Fruit fly (Drosophila melanogaster) whole organism, embryonic: ENCODE results near the gene CG46308.

Source experiments
- Ada2b ChIP-seq: fragments of 200-800 bp; sonication (Bioruptor generic); IDR thresholded peaks from 2 replicates; pipeline ENCODE4 v1.3.6; 2022; ENCODE audit warnings: missing biosample characterization, missing genetic modification characterization
- CG12659 ChIP-seq: fragments of 200-800 bp; sonication (Bioruptor generic); optimal IDR thresholded peaks from 3 replicates; lab custom pipeline; 2017; ENCODE audit warnings: mild to moderate bottlenecking, missing biosample characterization, missing genetic modification reagents, missing genetic modification characterization
- CG2120 ChIP-seq: fragments of 200-800 bp; sonication (Bioruptor generic); optimal IDR thresholded peaks from 3 replicates; lab custom pipeline; 2016; ENCODE audit warnings: missing biosample characterization, missing genetic modification characterization
- CG31224 ChIP-seq: fragments of 200-800 bp; sonication (Bioruptor generic); IDR thresholded peaks from 2 replicates; pipeline ENCODE4 v1.3.6; 2022; ENCODE audit warnings: missing biosample characterization, missing genetic modification characterization
- CG31365 ChIP-seq: fragments of 200-800 bp; sonication (Bioruptor generic); optimal IDR thresholded peaks from 2 replicates; lab custom pipeline; 2018; ENCODE audit warnings: missing biosample characterization, mild to moderate bottlenecking, missing genetic modification characterization
- CG3281 ChIP-seq: fragments of 200-800 bp; sonication (Bioruptor generic); optimal IDR thresholded peaks from 3 replicates; lab custom pipeline; 2017; ENCODE audit warnings: missing biosample characterization, mild to moderate bottlenecking, missing genetic modification characterization
- CG33213 ChIP-seq: fragments of 200-800 bp; sonication (Bioruptor generic); optimal IDR thresholded peaks from 3 replicates; lab custom pipeline; 2016; ENCODE audit warnings: missing biosample characterization, missing genetic modification characterization
- CG34376 ChIP-seq: fragments of 200-800 bp; sonication (Bioruptor generic); optimal IDR thresholded peaks from 2 replicates; lab custom pipeline; 2018; ENCODE audit warnings: missing biosample characterization, mild to moderate bottlenecking, missing genetic modification characterization
- CG4854 ChIP-seq: fragments of 200-800 bp; sonication (Bioruptor generic); optimal IDR thresholded peaks from 2 replicates; lab custom pipeline; 2016; ENCODE audit warnings: missing biosample characterization, missing genetic modification characterization, inconsistent platforms
- CG6854 ChIP-seq: fragments of 200-800 bp; sonication (Bioruptor generic); optimal IDR thresholded peaks from 3 replicates; lab custom pipeline; 2017; ENCODE audit warnings: missing biosample characterization, mild to moderate bottlenecking, missing genetic modification characterization
- CG7271 ChIP-seq: fragments of 200-800 bp; sonication (Bioruptor generic); optimal IDR thresholded peaks from 2 replicates; lab custom pipeline; 2018; ENCODE audit warnings: missing biosample characterization, mild to moderate bottlenecking, missing genetic modification characterization, moderate library complexity
- CG7839 ChIP-seq: fragments of 200-800 bp; sonication (Bioruptor generic); optimal IDR thresholded peaks from 3 replicates; lab custom pipeline; 2018; ENCODE audit warnings: missing biosample characterization, mild to moderate bottlenecking, missing genetic modification characterization, moderate library complexity
- CG8281 ChIP-seq: fragments of 200-800 bp; sonication (Bioruptor generic); optimal IDR thresholded peaks from 2 replicates; lab custom pipeline; 2018; ENCODE audit warnings: missing biosample characterization, mild to moderate bottlenecking, missing genetic modification characterization, moderate library complexity
- D19B ChIP-seq: fragments of 200-800 bp; sonication (Bioruptor generic); optimal IDR thresholded peaks from 2 replicates; lab custom pipeline; 2017; ENCODE audit warnings: missing biosample characterization, mild to moderate bottlenecking, missing genetic modification characterization
- Dbx ChIP-seq: fragments of 200-800 bp; sonication (Bioruptor generic); IDR thresholded peaks from 3 replicates; pipeline ENCODE4 v1.3.6; 2022; ENCODE audit warnings: missing biosample characterization, missing genetic modification characterization
- Dip2 ChIP-seq: fragments of 200-800 bp; sonication (Bioruptor generic); IDR thresholded peaks from 2 replicates; pipeline ENCODE4 v1.3.6; 2022; ENCODE audit warnings: missing biosample characterization, missing genetic modification characterization
- Dip3 ChIP-seq: fragments of 200-800 bp; sonication (Bioruptor generic); optimal IDR thresholded peaks from 3 replicates; lab custom pipeline; 2016; ENCODE audit warnings: missing biosample characterization, missing genetic modification characterization
- Drgx ChIP-seq: fragments of 200-800 bp; sonication (Bioruptor generic); IDR thresholded peaks from 2 replicates; pipeline ENCODE4 v1.3.6; 2022; ENCODE audit warnings: missing biosample characterization, missing genetic modification characterization
- ERR ChIP-seq: fragments of 200-800 bp; sonication (Bioruptor generic); optimal IDR thresholded peaks from 2 replicates; lab custom pipeline; 2016; ENCODE audit warnings: missing biosample characterization, missing genetic modification characterization
- GATAe ChIP-seq: fragments of 200-800 bp; sonication (Bioruptor generic); conservative IDR thresholded peaks from 2 replicates; pipeline ENCODE4 v1.3.6; 2022; ENCODE audit warnings: missing biosample characterization, missing genetic modification characterization
- Hr78 ChIP-seq, 2 experiments: fragments of 200-800 bp in 1 of 2; fragments of >200 bp in 1 of 2; sonication (Bioruptor generic) in 1 of 2; optimal IDR thresholded peaks; 2 replicates each; lab custom pipeline; 2017 to 2019; ENCODE audit warnings: missing biosample characterization in 2 of 2, missing genetic modification characterization in 2 of 2, mild to moderate bottlenecking in 1 of 2, moderate library complexity in 1 of 2
- NK7.1 ChIP-seq: fragments of 200-800 bp; sonication (Bioruptor generic); optimal IDR thresholded peaks from 3 replicates; lab custom pipeline; 2016; ENCODE audit warnings: missing biosample characterization, missing genetic modification characterization
- Nf-YC ChIP-seq: fragments of 200-800 bp; optimal IDR thresholded peaks from 3 replicates; lab custom pipeline; 2019; ENCODE audit warnings: missing biosample characterization, mild to moderate bottlenecking, missing genetic modification characterization, moderate library complexity
- Side ChIP-seq: fragments of 200-800 bp; sonication (Bioruptor generic); optimal IDR thresholded peaks from 2 replicates; lab custom pipeline; 2016; ENCODE audit warnings: missing biosample characterization, missing genetic modification characterization
- cwo ChIP-seq: fragments of 200-800 bp; sonication (Bioruptor generic); optimal IDR thresholded peaks from 3 replicates; lab custom pipeline; 2017; ENCODE audit warnings: missing biosample characterization, missing genetic modification characterization, mild to moderate bottlenecking, moderate library complexity, missing genetic modification reagents
- exex ChIP-seq: fragments of 200-800 bp; sonication (Bioruptor generic); optimal IDR thresholded peaks from 4 replicates; lab custom pipeline; 2018; ENCODE audit warnings: missing biosample characterization, mild to moderate bottlenecking, missing genetic modification characterization, moderate library complexity
- gce ChIP-seq: fragments of 200-800 bp; sonication (Bioruptor generic); IDR thresholded peaks from 3 replicates; pipeline ENCODE4 v1.3.6; 2022; ENCODE audit warnings: missing biosample characterization, missing genetic modification characterization
- gfzf ChIP-seq: fragments of 200-800 bp; sonication (Bioruptor generic); optimal IDR thresholded peaks from 2 replicates; lab custom pipeline; 2016; ENCODE audit warnings: missing biosample characterization, mild to moderate bottlenecking, missing genetic modification characterization, moderate library complexity
- grn ChIP-seq: fragments of 200-800 bp; sonication (Bioruptor generic); optimal IDR thresholded peaks from 3 replicates; lab custom pipeline; 2017; ENCODE audit warnings: missing biosample characterization, missing genetic modification characterization
- lab ChIP-seq: fragments of 200-800 bp; sonication (Bioruptor generic); optimal IDR thresholded peaks from 3 replicates; lab custom pipeline; 2017; ENCODE audit warnings: missing biosample characterization, missing genetic modification characterization, mild to moderate bottlenecking, moderate library complexity, missing genetic modification reagents
- lola ChIP-seq, 3 experiments: fragments of >200 bp in 2 of 3; fragments of 200-800 bp in 1 of 3; sonication (Bioruptor generic) in 1 of 3; optimal IDR thresholded peaks; 2 replicates each; lab custom pipeline; 2017 to 2019; ENCODE audit warnings: missing biosample characterization in 3 of 3, missing genetic modification characterization in 3 of 3, mild to moderate bottlenecking in 1 of 3, moderate library complexity in 1 of 3
- sens ChIP-seq: fragments of 200-800 bp; sonication (Bioruptor generic); peaks from one replicate; lab custom pipeline; 2016; ENCODE audit warnings: missing biosample characterization, missing genetic modification characterization
- sna ChIP-seq: fragments of 200-800 bp; sonication (Bioruptor generic); IDR thresholded peaks from 2 replicates; pipeline ENCODE4 v1.3.6; 2022; ENCODE audit warnings: missing biosample characterization, missing genetic modification characterization; ENCODE audit not compliant: partially characterized antibody
- sug ChIP-seq: fragments of 200-800 bp; optimal IDR thresholded peaks from 2 replicates; lab custom pipeline; 2019; ENCODE audit warnings: missing biosample characterization, mild to moderate bottlenecking, missing genetic modification characterization, moderate library complexity
- vnd ChIP-seq: fragments of 200-800 bp; sonication (Bioruptor generic); IDR thresholded peaks from 3 replicates; pipeline ENCODE4 v1.3.6; 2022; ENCODE audit warnings: missing biosample characterization, missing genetic modification characterization; ENCODE audit not compliant: partially characterized antibody
- wdn ChIP-seq: fragments of 200-800 bp; sonication (Bioruptor generic); IDR thresholded peaks from 2 replicates; pipeline ENCODE4 v1.3.6; 2022; ENCODE audit warnings: missing biosample characterization, missing genetic modification characterization
- zfh1 ChIP-seq: fragments of 200-800 bp; sonication (Bioruptor generic); IDR thresholded peaks from 3 replicates; pipeline ENCODE4 v1.3.6; 2022; ENCODE audit warnings: missing biosample characterization, missing genetic modification characterization

CG46308 gene

dm6 chr2L:13414525-13415481 lies 46.8 kb upstream of the CG46308 start, which contains the start of the genes CG16956, CG42784 and CG43850 (continued):
- TF ChIP-seq CG33213 = peak; percentile 30
- no peak for TF ChIP-seq gfzf (GFP tag; lab: Kevin White, UChicago)
- no peak for TF ChIP-seq Dip2
- TF ChIP-seq gce = 0 out of 3 replicates have a peak, but pooled peaks have one; percentile 52
- TF ChIP-seq CG31365 (tag; lab: Kevin White, UChicago) = peak; percentile 78
- TF ChIP-seq Dbx (GFP tag; lab: Robert Waterston, UW) = no peak
- peak; percentile 84 for TF ChIP-seq CG6854
- TF ChIP-seq zfh1 (GFP tag; lab: Robert Waterston, UW) = no peak
- TF ChIP-seq CG12659 (GFP tag; lab: Kevin White, UChicago) = peak; percentile 63
- TF ChIP-seq CG7839 (tag; lab: Kevin White, UChicago) = peak; percentile 56
- peak; percentile 89 for TF ChIP-seq CG3281
- TF ChIP-seq D19B = peak; percentile 32
- peak; percentile 28 for TF ChIP-seq Side

dm6 chr2L:13430919-13431502 lies 30.6 kb upstream of the CG46308 start:
- TF ChIP-seq Drgx (GFP tag; lab: Robert Waterston, UW) (peak; percentile 30; the same call in 1 of the 2 replicates), CG4854 (GFP tag; lab: Kevin White, UChicago) (no peak)

- no peak for TF ChIP-seq CG7271 (tag; lab: Kevin White, UChicago)
- no peak for TF ChIP-seq CG31224 (GFP tag; lab: Robert Waterston, UW)
- no peak for TF ChIP-seq lola (GFP tag; optimal IDR thresholded peaks at IDR 0.05; lab: Kevin White, UChicago)
- no peak for TF ChIP-seq sna
- TF ChIP-seq cwo (GFP tag; lab: Kevin White, UChicago) = peak; percentile 78
- TF ChIP-seq Dip3 (GFP tag; lab: Kevin White, UChicago) = peak; percentile 9
- peak; percentile 81 for TF ChIP-seq sug (tag; lab: Kevin White, UChicago)
- peak; percentile 20 for TF ChIP-seq CG2120
- TF ChIP-seq lab = peak; percentile 42
- TF ChIP-seq grn = peak; percentile 74
- peak; percentile 34 for TF ChIP-seq sens (GFP tag; lab: Kevin White, UChicago)
- peak; percentile 46 for TF ChIP-seq GATAe (GFP tag; lab: Robert Waterston, UW)
- TF ChIP-seq wdn (GFP tag; lab: Robert Waterston, UW) = no peak
- peak; percentile 70 for TF ChIP-seq exex (tag; lab: Kevin White, UChicago)
- peak in 1 of 2 experiments; percentile 78 for TF ChIP-seq Hr78 (GFP tag; optimal IDR thresholded peaks at IDR 0.05; lab: Kevin White, UChicago)
- no peak for TF ChIP-seq Nf-YC (tag; lab: Kevin White, UChicago)
- peak; percentile 76 for TF ChIP-seq CG34376 (GFP tag; lab: Kevin White, UChicago)
- TF ChIP-seq vnd (GFP tag; lab: Robert Waterston, UW) = no peak
- no peak for TF ChIP-seq CG8281
- TF ChIP-seq NK7.1 (GFP tag; lab: Kevin White, UChicago) = no peak
- TF ChIP-seq Ada2b (GFP tag; lab: Robert Waterston, UW) = no peak
- TF ChIP-seq ERR (GFP tag; lab: Kevin White, UChicago) = no peak
Measured at dm6 chr2L:13434795-13435634, 26.6 kb upstream of the CG46308 start, which contains the start of gene Tehao. TSS of gene Tehao (plus strand) at chr2L:13435622.
